Worm (Caenorhabditis elegans): Measurements from ENCODE around the gene dct-7.

- no peak for TF ChIP-seq him-1 (tag; optimal IDR thresholded peaks at IDR 0.05)
- no peak for TF ChIP-seq W03F9.2 (tag; optimal IDR thresholded peaks at IDR 0.05)
These were observed 5.4 kb downstream of the dct-7 start for ce11 chrIV:4284989-4285388.

Data from whole organism, L4/young adult.